Worm (Caenorhabditis elegans): Measurements from ENCODE around the gene ZK596.2.

DNA sequence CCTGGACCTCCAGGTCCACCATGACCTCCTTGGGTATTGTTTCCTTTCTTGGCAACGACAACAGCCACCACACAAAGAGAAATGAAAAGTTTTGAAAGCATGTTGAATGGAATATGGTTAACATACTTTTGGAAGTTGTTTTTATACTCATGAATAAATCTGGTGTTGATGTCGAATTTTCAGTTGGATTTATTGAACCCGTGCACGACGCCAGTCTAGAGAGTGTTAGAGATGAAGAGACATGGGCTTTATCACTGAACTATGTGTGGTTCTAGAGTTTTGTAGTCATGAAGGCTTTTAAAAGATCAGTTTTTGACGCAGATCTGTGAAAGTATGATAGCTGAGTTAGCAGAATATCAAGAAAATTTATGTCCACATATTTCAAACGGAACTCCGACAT lies 14.9 kb downstream of the ZK596.2 start, which contains the start of gene srlf-14:
- TF ChIP-seq elt-3 (tag; optimal IDR thresholded peaks at IDR 0.05) (no peak), mab-9 (GFP tag; IDR thresholded peaks at IDR 0.05) (no peak), fkh-4 (tag; optimal IDR thresholded peaks at IDR 0.05; ENCODE audit: borderline replicate concordance) (no peak), ceh-88 (GFP tag; IDR thresholded peaks at IDR 0.05) (no peak), C34B4.2 (tag; optimal IDR thresholded peaks at IDR 0.05) (no peak), lin-39 (tag; optimal IDR thresholded peaks at IDR 0.05) (no peak)
